Worm (Caenorhabditis elegans) whole organism, young adult: ENCODE data around the gene K07C5.2.

ENCODE experiments used
- B0019.2 ChIP-seq: fragments of 200-800 bp; sonication (Bioruptor generic); conservative IDR thresholded peaks from 2 replicates; pipeline ENCODE4 v1.3.6; 2022; ENCODE audit warnings: missing genetic modification reagents, missing genetic modification characterization, missing compliant biosample characterization
- B0336.3 ChIP-seq: fragments of 200-800 bp; sonication (Bioruptor generic); IDR thresholded peaks from 2 replicates; pipeline ENCODE4 v1.3.6; 2022; ENCODE audit warnings: missing genetic modification characterization, missing compliant biosample characterization
- C06A6.2 ChIP-seq: fragments of 200-800 bp; sonication (Bioruptor generic); conservative IDR thresholded peaks from 2 replicates; pipeline ENCODE4 v1.3.6; 2022; ENCODE audit warnings: missing genetic modification characterization, missing compliant biosample characterization
- D2030.7 ChIP-seq: fragments of 200-800 bp; sonication (Bioruptor generic); IDR thresholded peaks from 2 replicates; pipeline ENCODE4 v1.3.6; 2022; ENCODE audit warnings: missing genetic modification reagents, missing genetic modification characterization, missing compliant biosample characterization
- F37B4.10 ChIP-seq: fragments of 200-800 bp; sonication (Bioruptor generic); IDR thresholded peaks from 2 replicates; pipeline ENCODE4 v1.3.6; 2022; ENCODE audit warnings: missing genetic modification characterization, missing compliant biosample characterization
- F52B5.7 ChIP-seq: sonication (generic microtip); optimal IDR thresholded peaks from 2 replicates; lab custom pipeline; 2016; ENCODE audit warnings: mild to moderate bottlenecking, missing genetic modification characterization, missing compliant biosample characterization
- K11D2.4 ChIP-seq: fragments of 200-800 bp; sonication (Bioruptor generic); IDR thresholded peaks from 2 replicates; pipeline ENCODE4 v1.3.6; 2022; ENCODE audit warnings: missing genetic modification reagents, missing genetic modification characterization, missing compliant biosample characterization
- Y56A3A.18 ChIP-seq: fragments of 200-800 bp; sonication (Bioruptor generic); IDR thresholded peaks from 2 replicates; pipeline ENCODE4 v1.3.6; 2022; ENCODE audit warnings: missing genetic modification reagents, missing genetic modification characterization, missing compliant biosample characterization
- Y95B8A.8 ChIP-seq: fragments of 200-800 bp; sonication (Bioruptor generic); IDR thresholded peaks from 2 replicates; pipeline ENCODE4 v1.3.6; 2022; ENCODE audit warnings: missing genetic modification reagents, missing genetic modification characterization, missing compliant biosample characterization
- ZK185.1 ChIP-seq: sonication (generic microtip); optimal IDR thresholded peaks from 2 replicates; lab custom pipeline; 2016; ENCODE audit warnings: mild to moderate bottlenecking, missing genetic modification characterization, missing compliant biosample characterization; ENCODE audit not compliant: poor library complexity, severe bottlenecking
- aptf-3 ChIP-seq: fragments of 200-800 bp; sonication (Bioruptor generic); IDR thresholded peaks from 2 replicates; pipeline ENCODE4 v1.3.6; 2022; ENCODE audit warnings: missing genetic modification characterization, missing compliant biosample characterization
- atf-7 ChIP-seq: sonication (generic microtip); optimal IDR thresholded peaks from 2 replicates; lab custom pipeline; 2017; ENCODE audit warnings: mild to moderate bottlenecking, missing genetic modification characterization, missing compliant biosample characterization
- attf-5 ChIP-seq: fragments of 200-800 bp; sonication (Bioruptor generic); optimal IDR thresholded peaks from 2 replicates; lab custom pipeline; 2018; ENCODE audit warnings: mild to moderate bottlenecking, missing genetic modification characterization, missing compliant biosample characterization
- attf-6 ChIP-seq: fragments of 200-800 bp; sonication (Bioruptor generic); IDR thresholded peaks from 2 replicates; pipeline ENCODE4 v1.3.6; 2022; ENCODE audit warnings: missing genetic modification reagents, missing genetic modification characterization, missing compliant biosample characterization
- bed-1 ChIP-seq: fragments of 200-800 bp; sonication (Bioruptor generic); IDR thresholded peaks from 2 replicates; pipeline ENCODE4 v1.3.6; 2022; ENCODE audit warnings: missing genetic modification reagents, missing genetic modification characterization, missing compliant biosample characterization
- cebp-1 ChIP-seq, 2 experiments: fragments of 200-800 bp in 1 of 2; sonication (Bioruptor generic) in 1 of 2; sonication (generic microtip) in 1 of 2; IDR thresholded peaks in 1 of 2; optimal IDR thresholded peaks in 1 of 2; 2 replicates each; pipeline versions ENCODE4 v1.3.6 to Lab custom; 2017 to 2022; ENCODE audit warnings: missing compliant biosample characterization in 2 of 2, missing genetic modification characterization in 2 of 2, mild to moderate bottlenecking in 1 of 2, missing genetic modification reagents in 1 of 2, moderate library complexity in 1 of 2
- ceh-27 ChIP-seq: fragments of 200-800 bp; sonication (Bioruptor generic); optimal IDR thresholded peaks from 2 replicates; lab custom pipeline; 2018; ENCODE audit warnings: mild to moderate bottlenecking, missing genetic modification characterization, moderate library complexity, missing compliant biosample characterization
- ceh-91 ChIP-seq: fragments of 200-800 bp; sonication (Bioruptor generic); IDR thresholded peaks from 2 replicates; pipeline ENCODE4 v1.3.6; 2022; ENCODE audit warnings: missing genetic modification reagents, missing genetic modification characterization, missing compliant biosample characterization
- dox-1 ChIP-seq: fragments of 200-800 bp; sonication (Bioruptor generic); IDR thresholded peaks from 2 replicates; pipeline ENCODE4 v1.3.6; 2022; ENCODE audit warnings: missing genetic modification reagents, missing genetic modification characterization, missing compliant biosample characterization
- egl-18 ChIP-seq: fragments of 200-800 bp; sonication (Bioruptor generic); IDR thresholded peaks from 2 replicates; pipeline ENCODE4 v1.3.6; 2022; ENCODE audit warnings: missing genetic modification reagents, missing genetic modification characterization, missing compliant biosample characterization
- egl-44 ChIP-seq: fragments of 200-800 bp; sonication (Bioruptor generic); IDR thresholded peaks from 2 replicates; pipeline ENCODE4 v1.3.6; 2022; ENCODE audit warnings: missing genetic modification reagents, missing genetic modification characterization, missing compliant biosample characterization
- ets-4 ChIP-seq: fragments of 200-800 bp; sonication (Bioruptor generic); optimal IDR thresholded peaks from 2 replicates; lab custom pipeline; 2018; ENCODE audit warnings: mild to moderate bottlenecking, missing genetic modification characterization, missing compliant biosample characterization
- gei-17 ChIP-seq: fragments of 200-800 bp; sonication (Bioruptor generic); optimal IDR thresholded peaks from 2 replicates; lab custom pipeline; 2018; ENCODE audit warnings: mild to moderate bottlenecking, missing genetic modification characterization, missing compliant biosample characterization
- hlh-26 ChIP-seq: fragments of 200-800 bp; sonication (Bioruptor generic); conservative IDR thresholded peaks from 2 replicates; pipeline ENCODE4 v1.3.6; 2022; ENCODE audit warnings: missing genetic modification reagents, missing genetic modification characterization, missing compliant biosample characterization
- hrde-1 ChIP-seq: sonication (generic microtip); optimal IDR thresholded peaks from 2 replicates; lab custom pipeline; 2016; ENCODE audit warnings: missing genetic modification characterization, mild to moderate bottlenecking, missing compliant biosample characterization, moderate library complexity, missing genotype, missing genetic modification reagents, borderline replicate concordance
- hsf-1 ChIP-seq: fragments of 200-800 bp; sonication (Bioruptor generic); IDR thresholded peaks from 2 replicates; pipeline ENCODE4 v1.3.6; 2022; ENCODE audit warnings: missing genetic modification reagents, missing genetic modification characterization, missing compliant biosample characterization
- let-526 ChIP-seq: fragments of 200-800 bp; sonication (Bioruptor generic); IDR thresholded peaks from 2 replicates; pipeline ENCODE4 v1.3.6; 2022; ENCODE audit warnings: missing genetic modification reagents, missing genetic modification characterization, missing compliant biosample characterization
- let-607 ChIP-seq, 2 experiments: fragments of 200-800 bp in 1 of 2; sonication (Bioruptor generic) in 1 of 2; sonication (generic microtip) in 1 of 2; optimal IDR thresholded peaks; 2 replicates each; lab custom pipeline; 2016 to 2018; ENCODE audit warnings: mild to moderate bottlenecking in 2 of 2, missing compliant biosample characterization in 2 of 2, missing genetic modification characterization in 2 of 2, moderate library complexity in 2 of 2, missing genotype in 1 of 2
- lin-40 ChIP-seq: sonication (generic microtip); optimal IDR thresholded peaks from 2 replicates; lab custom pipeline; 2016; ENCODE audit warnings: missing genetic modification characterization, mild to moderate bottlenecking, missing compliant biosample characterization, missing genotype, missing genetic modification reagents
- lir-1 ChIP-seq: fragments of 200-800 bp; sonication (Bioruptor generic); conservative IDR thresholded peaks from 2 replicates; pipeline ENCODE4 v1.3.6; 2022; ENCODE audit warnings: missing genetic modification reagents, missing genetic modification characterization, missing compliant biosample characterization
- lsl-1 ChIP-seq: fragments of 200-800 bp; sonication (Bioruptor generic); optimal IDR thresholded peaks from 2 replicates; lab custom pipeline; 2018; ENCODE audit warnings: mild to moderate bottlenecking, missing genetic modification characterization, moderate library complexity, missing compliant biosample characterization
- lsy-27 ChIP-seq: sonication (generic microtip); optimal IDR thresholded peaks from 2 replicates; lab custom pipeline; 2017; ENCODE audit warnings: missing genetic modification characterization, mild to moderate bottlenecking, missing compliant biosample characterization, antibody characterized with exemption, missing genotype, borderline replicate concordance; ENCODE audit not compliant: insufficient read depth
- madf-3 ChIP-seq: fragments of 200-800 bp; sonication (Bioruptor generic); IDR thresholded peaks from 2 replicates; pipeline ENCODE4 v1.3.6; 2022; ENCODE audit warnings: missing genetic modification reagents, missing genetic modification characterization, missing compliant biosample characterization
- madf-8 ChIP-seq: fragments of 200-800 bp; sonication (Bioruptor generic); conservative IDR thresholded peaks from 2 replicates; pipeline ENCODE4 v1.3.6; 2022; ENCODE audit warnings: missing genetic modification reagents, missing genetic modification characterization, missing compliant biosample characterization
- nfya-1 ChIP-seq: sonication (generic microtip); optimal IDR thresholded peaks from 2 replicates; lab custom pipeline; 2017; ENCODE audit warnings: antibody characterized with exemption, missing compliant biosample characterization, missing genetic modification characterization, borderline replicate concordance; ENCODE audit not compliant: insufficient read depth
- nfyb-1 ChIP-seq: fragments of 200-800 bp; sonication (Bioruptor generic); IDR thresholded peaks from 2 replicates; pipeline ENCODE4 v1.3.6; 2022; ENCODE audit warnings: missing genetic modification reagents, missing genetic modification characterization, missing compliant biosample characterization
- nhr-80 ChIP-seq: sonication (generic microtip); optimal IDR thresholded peaks from 2 replicates; lab custom pipeline; 2016; ENCODE audit warnings: missing genetic modification characterization, missing compliant biosample characterization
- nhr-90 ChIP-seq: sonication (generic microtip); optimal IDR thresholded peaks from 2 replicates; lab custom pipeline; 2016; ENCODE audit warnings: missing genotype, mild to moderate bottlenecking, missing genetic modification characterization, missing compliant biosample characterization
- pbrm-1 ChIP-seq: fragments of 200-800 bp; sonication (Bioruptor generic); IDR thresholded peaks from 2 replicates; pipeline ENCODE4 v1.3.6; 2022; ENCODE audit warnings: missing genetic modification reagents, missing genetic modification characterization, missing compliant biosample characterization
- repo-1 ChIP-seq: sonication (generic microtip); optimal IDR thresholded peaks from 2 replicates; lab custom pipeline; 2017; ENCODE audit warnings: mild to moderate bottlenecking, missing genetic modification characterization, missing compliant biosample characterization
- sea-2 ChIP-seq: fragments of 200-800 bp; sonication (Bioruptor generic); IDR thresholded peaks from 2 replicates; pipeline ENCODE4 v1.3.6; 2022; ENCODE audit warnings: missing genetic modification characterization, missing compliant biosample characterization
- somi-1 ChIP-seq: fragments of 200-800 bp; sonication (Bioruptor generic); optimal IDR thresholded peaks from 2 replicates; lab custom pipeline; 2018; ENCODE audit warnings: mild to moderate bottlenecking, missing genetic modification characterization, missing compliant biosample characterization
- tlf-1 ChIP-seq: fragments of 200-800 bp; sonication (Bioruptor generic); optimal IDR thresholded peaks from 2 replicates; lab custom pipeline; 2018; ENCODE audit warnings: mild to moderate bottlenecking, missing genetic modification characterization, missing compliant biosample characterization
- ztf-22 ChIP-seq: fragments of 200-800 bp; sonication (Bioruptor generic); optimal IDR thresholded peaks from 2 replicates; lab custom pipeline; 2018; ENCODE audit warnings: mild to moderate bottlenecking, missing genetic modification characterization, moderate library complexity, missing compliant biosample characterization
- ztf-25 ChIP-seq: fragments of 200-800 bp; sonication (Bioruptor generic); IDR thresholded peaks from 2 replicates; pipeline ENCODE4 v1.3.6; 2022; ENCODE audit warnings: missing genetic modification reagents, missing genetic modification characterization, missing compliant biosample characterization
- ztf-28 ChIP-seq: fragments of 200-800 bp; sonication (Bioruptor generic); IDR thresholded peaks from 2 replicates; pipeline ENCODE4 v1.3.6; 2022; ENCODE audit warnings: missing genetic modification reagents, missing genetic modification characterization, missing compliant biosample characterization
- ztf-6 ChIP-seq: fragments of 200-800 bp; sonication (Bioruptor generic); IDR thresholded peaks from 2 replicates; pipeline ENCODE4 v1.3.6; 2022; ENCODE audit warnings: missing genetic modification reagents, missing genetic modification characterization, missing compliant biosample characterization

K07C5.2 gene

ce11 chrV:10341905-10342328 lies 2.6 kb downstream of the K07C5.2 start, which contains the start of gene K07C5.13 (continued):
- TF ChIP-seq attf-6: peak; percentile 70
- TF ChIP-seq let-607 (tag; optimal IDR thresholded peaks at IDR 0.05; lab: Kevin White, UChicago): peak in 1 of 2 experiments; percentile 0
- peak; percentile 99 for TF ChIP-seq F37B4.10 (GFP tag; lab: Robert Waterston, UW)
- TF ChIP-seq ZK185.1: peak; percentile 43
- peak; percentile 51 for TF ChIP-seq lsl-1
- TF ChIP-seq K11D2.4 (GFP tag; lab: Robert Waterston, UW): peak; percentile 96
- TF ChIP-seq nhr-90 (tag; lab: Kevin White, UChicago): peak; percentile 20
- peak; percentile 89; the same call in 1 of the 2 replicates for TF ChIP-seq Y56A3A.18
- peak; percentile 88 for TF ChIP-seq Y95B8A.8 (GFP tag; lab: Robert Waterston, UW)
- peak; percentile 81; the same call in 1 of the 2 replicates for TF ChIP-seq aptf-3 (GFP tag; lab: Robert Waterston, UW)
- peak; percentile 88; the same call in 1 of the 2 replicates for TF ChIP-seq ztf-28 (GFP tag; lab: Robert Waterston, UW)
- TF ChIP-seq cebp-1 (GFP tag; IDR thresholded peaks at IDR 0.05; lab: Robert Waterston, UW): peak; percentile 69
- peak; percentile 82 for TF ChIP-seq cebp-1 (tag; optimal IDR thresholded peaks at IDR 0.05; lab: Kevin White, UChicago)
- TF ChIP-seq attf-5 (GFP tag; lab: Kevin White, UChicago): peak; percentile 68
- TF ChIP-seq egl-44 (GFP tag; lab: Robert Waterston, UW): peak; percentile 89; the same call in 1 of the 2 replicates
- peak; percentile 88 for TF ChIP-seq B0336.3 (GFP tag; lab: Robert Waterston, UW)
- TF ChIP-seq ceh-27 (GFP tag; lab: Kevin White, UChicago): peak; percentile 42
- TF ChIP-seq hrde-1 (tag; lab: Kevin White, UChicago): peak; percentile 29
- peak; percentile 90 for TF ChIP-seq sea-2
- peak; percentile 64 for TF ChIP-seq atf-7 (tag; lab: Kevin White, UChicago)
- peak; percentile 89 for TF ChIP-seq ceh-91 (GFP tag; lab: Robert Waterston, UW)
- peak; percentile 83 for TF ChIP-seq repo-1 (tag; lab: Kevin White, UChicago)
- peak; percentile 70 for TF ChIP-seq B0019.2
- TF ChIP-seq egl-18 (GFP tag; lab: Robert Waterston, UW): peak; percentile 82
- peak; percentile 76; the same call in 1 of the 2 replicates for TF ChIP-seq let-526
- TF ChIP-seq nfyb-1 (GFP tag; lab: Robert Waterston, UW): peak; percentile 95
- TF ChIP-seq nhr-80 (tag; lab: Kevin White, UChicago): peak; percentile 55
- peak; percentile 99 for TF ChIP-seq dox-1
- 0 out of 2 replicates have a peak, but pooled peaks have one; percentile 68 for TF ChIP-seq ztf-25 (GFP tag; lab: Robert Waterston, UW)
- TF ChIP-seq madf-3 (GFP tag; lab: Robert Waterston, UW): peak; percentile 93
- peak; percentile 95 for TF ChIP-seq D2030.7
- peak; percentile 70 for TF ChIP-seq tlf-1 (GFP tag; lab: Kevin White, UChicago)
- TF ChIP-seq pbrm-1 (GFP tag; lab: Robert Waterston, UW): peak; percentile 100
- peak; percentile 93 for TF ChIP-seq lin-40 (tag; lab: Kevin White, UChicago)
- TF ChIP-seq madf-8 (GFP tag; lab: Robert Waterston, UW): peak; percentile 40; the same call in 1 of the 2 replicates

- no peak for TF ChIP-seq ztf-6 (GFP tag; lab: Robert Waterston, UW)
- TF ChIP-seq gei-17 (GFP tag; lab: Kevin White, UChicago): no peak
- no peak for TF ChIP-seq C06A6.2 (GFP tag; lab: Robert Waterston, UW)
- no peak for TF ChIP-seq lir-1 (GFP tag; lab: Robert Waterston, UW)
- TF ChIP-seq hrde-1 (tag; lab: Kevin White, UChicago): no peak
- TF ChIP-seq pbrm-1 (GFP tag; lab: Robert Waterston, UW): peak; percentile 48; the same call in 1 of the 2 replicates
- TF ChIP-seq nfya-1 (tag; lab: Kevin White, UChicago): no peak
- peak; percentile 63 for TF ChIP-seq hsf-1
- no peak for TF ChIP-seq bed-1 (GFP tag; lab: Robert Waterston, UW)
- peak; percentile 8 for TF ChIP-seq F52B5.7
- TF ChIP-seq somi-1 (GFP tag; lab: Kevin White, UChicago): no peak
- no peak for TF ChIP-seq hlh-26 (GFP tag; lab: Robert Waterston, UW)
- TF ChIP-seq ets-4: no peak
- TF ChIP-seq ztf-22 (GFP tag; lab: Kevin White, UChicago): no peak
- TF ChIP-seq B0336.3 (GFP tag; lab: Robert Waterston, UW): 0 out of 2 replicates have a peak, but pooled peaks have one; percentile 11
- no peak for TF ChIP-seq lsy-27
These were observed 3.6 kb downstream of the K07C5.2 start, which contains the start of gene K07C5.3 for ce11 chrV:10342904-10343303. TSS of gene K07C5.3 (plus strand) at chrV:10343032.
